Worm (Caenorhabditis elegans) whole organism, mixed stage, embryonic: Measurements from ENCODE around the gene str-174.

Source experiments
- M03D4.4 ChIP-seq: sonication (generic microtip); optimal IDR thresholded peaks from 2 replicates; lab custom pipeline; 2017; ENCODE audit warnings: mild to moderate bottlenecking, missing genetic modification characterization, missing compliant biosample characterization
- bed-3 ChIP-seq: fragments of 200-800 bp; sonication (Bioruptor generic); optimal IDR thresholded peaks from 3 replicates; lab custom pipeline; 2018; ENCODE audit warnings: mild to moderate bottlenecking, missing genetic modification characterization, moderate library complexity, missing compliant biosample characterization
- blmp-1 ChIP-seq: fragments of 150-350 bp; optimal IDR thresholded peaks from 2 replicates; lab custom pipeline; 2014; ENCODE audit warnings: missing biosample characterization, missing genetic modification characterization
- ceh-39 ChIP-seq: fragments of 150-350 bp; optimal IDR thresholded peaks from 2 replicates; lab custom pipeline; 2014; ENCODE audit warnings: missing biosample characterization, missing genetic modification characterization
- ceh-43 ChIP-seq: fragments of 200-800 bp; sonication (Bioruptor generic); optimal IDR thresholded peaks from 2 replicates; lab custom pipeline; 2018; ENCODE audit warnings: mild to moderate bottlenecking, missing genetic modification characterization, moderate library complexity, missing compliant biosample characterization
- ceh-83 ChIP-seq: fragments of 200-800 bp; sonication (Bioruptor generic); optimal IDR thresholded peaks from 2 replicates; lab custom pipeline; 2018; ENCODE audit warnings: mild to moderate bottlenecking, missing genetic modification characterization, missing compliant biosample characterization
- ces-1 ChIP-seq: fragments of 150-350 bp; optimal IDR thresholded peaks from 2 replicates; lab custom pipeline; 2014; ENCODE audit warnings: missing biosample characterization, missing genetic modification reagents, missing genetic modification characterization
- cnd-1 ChIP-seq: fragments of 200-800 bp; sonication (Bioruptor generic); optimal IDR thresholded peaks from 2 replicates; lab custom pipeline; 2018; ENCODE audit warnings: mild to moderate bottlenecking, missing genetic modification characterization, missing compliant biosample characterization
- drap-1 ChIP-seq: fragments of 200-800 bp; sonication (Bioruptor generic); optimal IDR thresholded peaks from 3 replicates; lab custom pipeline; 2018; ENCODE audit warnings: mild to moderate bottlenecking, missing genetic modification characterization, missing compliant biosample characterization
- elt-1 ChIP-seq: sonication (generic microtip); optimal IDR thresholded peaks from 2 replicates; lab custom pipeline; 2017; ENCODE audit warnings: missing genetic modification characterization, mild to moderate bottlenecking, missing compliant biosample characterization, antibody characterized with exemption, moderate library complexity, borderline replicate concordance; ENCODE audit not compliant: insufficient read depth
- elt-3 ChIP-seq: fragments of 150-350 bp; optimal IDR thresholded peaks from 2 replicates; lab custom pipeline; 2014; ENCODE audit warnings: missing biosample characterization, missing genetic modification characterization
- ham-2 ChIP-seq: fragments of 200-800 bp; sonication (Bioruptor generic); optimal IDR thresholded peaks from 2 replicates; lab custom pipeline; 2018; ENCODE audit warnings: mild to moderate bottlenecking, missing genetic modification characterization, missing compliant biosample characterization
- hlh-1 ChIP-seq: fragments of 150-350 bp; optimal IDR thresholded peaks from 2 replicates; lab custom pipeline; 2014; ENCODE audit warnings: missing biosample characterization, missing genetic modification reagents, missing genetic modification characterization
- lin-32 ChIP-seq: fragments of 200-800 bp; sonication (Bioruptor generic); optimal IDR thresholded peaks from 2 replicates; lab custom pipeline; 2018; ENCODE audit warnings: mild to moderate bottlenecking, missing genetic modification characterization, missing compliant biosample characterization
- lsy-2 ChIP-seq: fragments of 150-350 bp; optimal IDR thresholded peaks from 2 replicates; lab custom pipeline; 2014; ENCODE audit warnings: missing biosample characterization, missing genetic modification characterization
- mab-5 ChIP-seq: fragments of 150-350 bp; optimal IDR thresholded peaks from 2 replicates; lab custom pipeline; 2014; ENCODE audit warnings: missing biosample characterization, missing genetic modification characterization
- mls-2 ChIP-seq: sonication (generic microtip); optimal IDR thresholded peaks from 2 replicates; lab custom pipeline; 2016; ENCODE audit warnings: mild to moderate bottlenecking, missing genetic modification characterization, moderate library complexity, missing compliant biosample characterization
- nhr-12 ChIP-seq: fragments of 150-350 bp; optimal IDR thresholded peaks from 2 replicates; lab custom pipeline; 2014; ENCODE audit warnings: missing biosample characterization, missing genetic modification characterization
- nhr-2 ChIP-seq: fragments of 150-350 bp; optimal IDR thresholded peaks from 2 replicates; lab custom pipeline; 2014; ENCODE audit warnings: missing biosample characterization, missing genetic modification characterization
- nhr-237 ChIP-seq: fragments of 150-350 bp; optimal IDR thresholded peaks from 2 replicates; lab custom pipeline; 2014; ENCODE audit warnings: missing biosample characterization, missing genetic modification characterization
- nhr-28 ChIP-seq: fragments of 150-350 bp; optimal IDR thresholded peaks from 2 replicates; lab custom pipeline; 2014; ENCODE audit warnings: missing biosample characterization, missing genetic modification characterization
- nhr-76 ChIP-seq: sonication (generic microtip); optimal IDR thresholded peaks from 2 replicates; lab custom pipeline; 2017; ENCODE audit warnings: missing biosample characterization, missing genetic modification characterization
- pha-4 ChIP-seq: fragments of 150-350 bp; optimal IDR thresholded peaks from 2 replicates; lab custom pipeline; 2018; ENCODE audit warnings: missing biosample characterization, missing genetic modification reagents, missing genetic modification characterization
- sem-2 ChIP-seq: fragments of 200-800 bp; sonication (Bioruptor generic); optimal IDR thresholded peaks from 2 replicates; lab custom pipeline; 2018; ENCODE audit warnings: mild to moderate bottlenecking, missing genetic modification characterization, missing compliant biosample characterization
- snpc-4 ChIP-seq: fragments of 150-350 bp; optimal IDR thresholded peaks from 2 replicates; lab custom pipeline; 2014; ENCODE audit warnings: missing biosample characterization, missing genetic modification characterization
- sptf-1 ChIP-seq: sonication (generic microtip); optimal IDR thresholded peaks from 2 replicates; lab custom pipeline; 2017; ENCODE audit warnings: mild to moderate bottlenecking, missing genetic modification characterization, moderate library complexity, missing compliant biosample characterization
- tbx-8 ChIP-seq: fragments of 200-800 bp; sonication (Bioruptor generic); optimal IDR thresholded peaks from 2 replicates; lab custom pipeline; 2018; ENCODE audit warnings: mild to moderate bottlenecking, missing genetic modification characterization, moderate library complexity, missing compliant biosample characterization
- unc-120 ChIP-seq: sonication (generic microtip); optimal IDR thresholded peaks from 2 replicates; lab custom pipeline; 2017; ENCODE audit warnings: missing genetic modification characterization, missing compliant biosample characterization; ENCODE audit not compliant: poor library complexity, severe bottlenecking
- unc-39 ChIP-seq: fragments of 150-350 bp; optimal IDR thresholded peaks from 2 replicates; lab custom pipeline; 2014; ENCODE audit warnings: missing biosample characterization, missing genetic modification characterization
- unc-62 ChIP-seq: fragments of 150-350 bp; optimal IDR thresholded peaks from 2 replicates; lab custom pipeline; 2014; ENCODE audit warnings: missing biosample characterization, missing genetic modification reagents, missing genetic modification characterization
- zip-8 ChIP-seq: fragments of 150-350 bp; optimal IDR thresholded peaks from 2 replicates; lab custom pipeline; 2014; ENCODE audit warnings: missing biosample characterization, missing genetic modification characterization
- ztf-11 ChIP-seq: fragments of 150-350 bp; optimal IDR thresholded peaks from 2 replicates; lab custom pipeline; 2014; ENCODE audit warnings: missing biosample characterization, missing genetic modification characterization

The str-174 gene

ce11 chrIV:4858573-4858972 is 15.9 kb downstream of the str-174 start, which contains the start of gene Y17G9A.3:
TSS of gene Y17G9A.3 (minus strand) at chrIV:4858673.
- TF ChIP-seq ztf-11 (tag; lab: Kevin White, UChicago) (no peak), unc-39 (tag; lab: Kevin White, UChicago) (no peak), sem-2 (GFP tag; lab: Kevin White, UChicago) (no peak), elt-1 (no peak), ceh-43 (GFP tag; lab: Kevin White, UChicago) (no peak), unc-120 (tag; lab: Kevin White, UChicago) (no peak), ham-2 (GFP tag; lab: Kevin White, UChicago) (no peak), bed-3 (GFP tag; lab: Kevin White, UChicago) (no peak), lin-32 (GFP tag; lab: Kevin White, UChicago) (no peak), nhr-237 (tag; lab: Kevin White, UChicago) (no peak), blmp-1 (tag; lab: Kevin White, UChicago) (no peak), nhr-2 (no peak), mab-5 (tag; lab: Kevin White, UChicago) (no peak), cnd-1 (tag; lab: Kevin White, UChicago) (no peak)

DNA sequence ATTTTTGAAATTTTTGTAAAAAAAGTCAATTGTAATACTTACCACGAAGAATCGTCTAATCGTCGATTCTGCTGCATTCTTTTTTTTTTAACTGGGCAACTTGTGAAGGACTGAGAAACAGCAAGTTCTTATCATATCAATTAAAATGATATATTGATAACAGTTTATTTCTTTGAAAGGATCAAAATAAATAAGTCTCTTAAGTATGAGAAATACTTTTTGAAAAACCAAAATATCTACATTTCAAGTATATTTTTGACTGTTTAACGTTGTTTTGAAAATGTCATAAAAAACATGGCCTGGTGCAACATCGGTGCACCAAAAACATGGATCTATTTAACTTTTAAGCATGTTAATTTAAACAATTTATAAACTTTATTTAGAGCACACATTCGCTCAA is 18.3 kb downstream of the str-174 start, which contains the start of gene Y17G9A.2:
Y17G9A.2 (minus strand) TSS at position 101 of the 400 bp plus-strand sequence.
- TF ChIP-seq M03D4.4 (tag; lab: Kevin White, UChicago) (no peak), ceh-39 (tag; lab: Kevin White, UChicago) (no peak), unc-39 (tag; lab: Kevin White, UChicago) (no peak), ceh-83 (GFP tag; lab: Kevin White, UChicago) (no peak), lsy-2 (no peak), mls-2 (tag; lab: Kevin White, UChicago) (no peak), pha-4 (no peak), snpc-4 (tag; lab: Kevin White, UChicago) (no peak), cnd-1 (tag; lab: Kevin White, UChicago) (no peak), mab-5 (tag; lab: Kevin White, UChicago) (no peak), elt-1 (no peak), unc-62 (no peak), hlh-1 (tag; lab: Kevin White, UChicago) (no peak), nhr-237 (tag; lab: Kevin White, UChicago) (no peak), nhr-12 (tag; lab: Kevin White, UChicago) (no peak)

- TF ChIP-seq unc-120 (tag; lab: Kevin White, UChicago), result no peak
- TF ChIP-seq sptf-1 (tag; lab: Kevin White, UChicago), result no peak
- TF ChIP-seq ceh-39 (tag; lab: Kevin White, UChicago), result no peak
- TF ChIP-seq cnd-1 (tag; lab: Kevin White, UChicago), result no peak
- TF ChIP-seq sem-2 (GFP tag; lab: Kevin White, UChicago), result no peak
- no peak for TF ChIP-seq hlh-1 (tag; lab: Kevin White, UChicago)
- TF ChIP-seq snpc-4 (tag; lab: Kevin White, UChicago), result no peak
- no peak for TF ChIP-seq elt-1
- TF ChIP-seq nhr-12 (tag; lab: Kevin White, UChicago), result no peak
Observed at ce11 chrIV:4846793-4847192, 27.7 kb downstream of the str-174 start, which contains the start of gene tat-2. TSS of gene tat-2 (minus strand) at chrIV:4846893.

- no peak for TF ChIP-seq nhr-76 (tag; lab: Kevin White, UChicago)
- TF ChIP-seq tbx-8 (GFP tag; lab: Kevin White, UChicago), result no peak
- no peak for TF ChIP-seq cnd-1 (tag; lab: Kevin White, UChicago)
- TF ChIP-seq ham-2 (GFP tag; lab: Kevin White, UChicago), result no peak
- TF ChIP-seq nhr-28, result no peak
- no peak for TF ChIP-seq hlh-1 (tag; lab: Kevin White, UChicago)
- TF ChIP-seq bed-3 (GFP tag; lab: Kevin White, UChicago), result no peak
- no peak for TF ChIP-seq ceh-83 (GFP tag; lab: Kevin White, UChicago)
- TF ChIP-seq drap-1 (GFP tag; lab: Kevin White, UChicago), result no peak
- TF ChIP-seq ztf-11 (tag; lab: Kevin White, UChicago), result no peak
- TF ChIP-seq mab-5 (tag; lab: Kevin White, UChicago), result no peak
- TF ChIP-seq nhr-237 (tag; lab: Kevin White, UChicago), result no peak
- TF ChIP-seq unc-62, result no peak
- TF ChIP-seq ceh-39 (tag; lab: Kevin White, UChicago), result no peak
- no peak for TF ChIP-seq zip-8 (tag; lab: Kevin White, UChicago)
- TF ChIP-seq elt-3 (tag; lab: Kevin White, UChicago), result no peak
- no peak for TF ChIP-seq nhr-12 (tag; lab: Kevin White, UChicago)
- no peak for TF ChIP-seq ces-1 (GFP tag; lab: Kevin White, UChicago)
Observed at ce11 chrIV:4842030-4842429, 32.5 kb downstream of the str-174 start.
